Worm (Caenorhabditis elegans) whole organism, L4 larva: ENCODE results near the gene F59A6.13.

Experiments
- F44E2.7 ChIP-seq: fragments of 200-800 bp; sonication (Bioruptor generic); IDR thresholded peaks from 2 replicates; pipeline ENCODE4 v2.1.2; 2022; ENCODE audit warnings: missing genetic modification characterization, missing compliant biosample characterization
- T26A8.4 ChIP-seq: fragments of 200-800 bp; sonication (Bioruptor generic); IDR thresholded peaks from 2 replicates; pipeline ENCODE4 v1.3.6; 2022; ENCODE audit warnings: missing genetic modification characterization, missing compliant biosample characterization
- aha-1 ChIP-seq: fragments of 150-350 bp; peaks from one replicate; lab custom pipeline; 2014; ENCODE audit warnings: missing biosample characterization, missing genetic modification characterization
- aly-2 ChIP-seq: sonication (generic microtip); optimal IDR thresholded peaks from 2 replicates; lab custom pipeline; 2018; ENCODE audit warnings: missing biosample characterization, missing genetic modification characterization
- arid-1 ChIP-seq: fragments of 200-800 bp; sonication (Bioruptor generic); conservative IDR thresholded peaks from 2 replicates; pipeline ENCODE4 v1.3.6; 2022; ENCODE audit warnings: missing genetic modification reagents, missing genetic modification characterization, missing compliant biosample characterization
- ceh-20 ChIP-seq: fragments of 200-800 bp; sonication (Bioruptor generic); IDR thresholded peaks from 2 replicates; pipeline ENCODE4 v1.3.6; 2022; ENCODE audit warnings: missing genetic modification reagents, missing genetic modification characterization, missing compliant biosample characterization
- ceh-28 ChIP-seq: fragments of 150-350 bp; optimal IDR thresholded peaks from 2 replicates; lab custom pipeline; 2014; ENCODE audit warnings: missing biosample characterization, missing genetic modification reagents, missing genetic modification characterization
- daf-16 ChIP-seq, 3 experiments: sonication (generic microtip); optimal IDR thresholded peaks; 2 replicates each; lab custom pipeline; 2016 to 2017; ENCODE audit warnings: missing genetic modification characterization in 3 of 3, missing genetic modification reagents in 3 of 3, mild to moderate bottlenecking in 2 of 3, missing compliant biosample characterization in 2 of 3, missing biosample characterization in 1 of 3, moderate library complexity in 1 of 3
- daf-8 ChIP-seq: fragments of 200-800 bp; sonication (Bioruptor generic); IDR thresholded peaks from 2 replicates; pipeline ENCODE4 v1.3.6; 2022; ENCODE audit warnings: missing genetic modification characterization, missing compliant biosample characterization
- dmd-6 ChIP-seq: fragments of 200-800 bp; sonication (Bioruptor generic); IDR thresholded peaks from 2 replicates; pipeline ENCODE4 v1.3.6; 2022; ENCODE audit warnings: missing genetic modification reagents, missing genetic modification characterization, missing compliant biosample characterization
- dve-1 ChIP-seq: sonication (generic microtip); optimal IDR thresholded peaks from 2 replicates; lab custom pipeline; 2017; ENCODE audit warnings: antibody characterized with exemption, mild to moderate bottlenecking, missing genetic modification characterization, missing compliant biosample characterization; ENCODE audit not compliant: insufficient read depth
- fos-1 ChIP-seq: fragments of 150-350 bp; optimal IDR thresholded peaks from 2 replicates; lab custom pipeline; 2014; ENCODE audit warnings: missing biosample characterization, missing genetic modification characterization
- hlh-30 ChIP-seq: sonication (generic microtip); optimal IDR thresholded peaks from 2 replicates; lab custom pipeline; 2017; ENCODE audit warnings: antibody characterized with exemption, mild to moderate bottlenecking, missing genetic modification characterization, missing compliant biosample characterization; ENCODE audit not compliant: insufficient read depth
- hmg-1.1 ChIP-seq: fragments of 200-800 bp; sonication (Bioruptor generic); IDR thresholded peaks from 2 replicates; pipeline ENCODE4 v1.3.6; 2022; ENCODE audit warnings: missing genetic modification reagents, missing genetic modification characterization, missing compliant biosample characterization
- jun-1 ChIP-seq: fragments of 150-350 bp; optimal IDR thresholded peaks from 2 replicates; lab custom pipeline; 2014; ENCODE audit warnings: missing biosample characterization, missing genetic modification reagents, missing genetic modification characterization
- lin-29 ChIP-seq: fragments of 200-800 bp; sonication (Bioruptor generic); IDR thresholded peaks from 2 replicates; pipeline ENCODE4 v1.3.6; 2022; ENCODE audit warnings: missing genetic modification reagents, missing genetic modification characterization, missing compliant biosample characterization
- lin-39 ChIP-seq: fragments of 150-350 bp; optimal IDR thresholded peaks from 2 replicates; lab custom pipeline; 2014; ENCODE audit warnings: missing biosample characterization, missing genetic modification reagents, missing genetic modification characterization
- mdt-29 ChIP-seq: fragments of 200-800 bp; sonication (Bioruptor generic); IDR thresholded peaks from 2 replicates; pipeline ENCODE4 v1.3.6; 2022; ENCODE audit warnings: missing genetic modification reagents, missing genetic modification characterization, missing compliant biosample characterization
- mep-1 ChIP-seq: fragments of 150-350 bp; sonication (generic microtip); optimal IDR thresholded peaks from 3 replicates; lab custom pipeline; 2014; ENCODE audit warnings: missing biosample characterization, missing genetic modification characterization
- mxl-2 ChIP-seq: fragments of 200-800 bp; sonication (Bioruptor generic); conservative IDR thresholded peaks from 2 replicates; pipeline ENCODE4 v1.3.6; 2022; ENCODE audit warnings: missing genetic modification reagents, missing genetic modification characterization, missing compliant biosample characterization
- nhr-25 ChIP-seq: sonication (generic microtip); optimal IDR thresholded peaks from 2 replicates; lab custom pipeline; 2017; ENCODE audit warnings: missing genetic modification characterization, mild to moderate bottlenecking, missing compliant biosample characterization, antibody characterized with exemption, moderate library complexity, borderline replicate concordance; ENCODE audit not compliant: insufficient read depth
- nhr-42 ChIP-seq: fragments of 200-800 bp; sonication (Bioruptor generic); IDR thresholded peaks from 2 replicates; pipeline ENCODE4 v1.3.6; 2022; ENCODE audit warnings: missing genetic modification characterization, missing compliant biosample characterization
- nhr-76 ChIP-seq: fragments of 150-350 bp; optimal IDR thresholded peaks from 2 replicates; lab custom pipeline; 2014; ENCODE audit warnings: missing biosample characterization, missing genetic modification characterization
- pha-4 ChIP-seq, 2 experiments: fragments of 150-350 bp in 1 of 2; fragments of 200-800 bp in 1 of 2; sonication (Bioruptor generic) in 1 of 2; IDR thresholded peaks in 1 of 2; optimal IDR thresholded peaks in 1 of 2; 2 replicates each; pipeline versions ENCODE4 v1.3.6 to Lab custom; 2014 to 2022; ENCODE audit warnings: missing genetic modification characterization in 2 of 2, missing genetic modification reagents in 2 of 2, missing biosample characterization in 1 of 2, missing compliant biosample characterization in 1 of 2
- pqm-1 ChIP-seq: sonication (generic microtip); optimal IDR thresholded peaks from 2 replicates; lab custom pipeline; 2017; ENCODE audit warnings: missing biosample characterization, missing genetic modification characterization
- rbr-2 ChIP-seq: sonication (generic microtip); optimal IDR thresholded peaks from 2 replicates; lab custom pipeline; 2016; ENCODE audit warnings: missing genotype, missing genetic modification characterization, missing compliant biosample characterization
- saeg-2 ChIP-seq: fragments of 200-800 bp; sonication (Bioruptor generic); IDR thresholded peaks from 2 replicates; pipeline ENCODE4 v1.3.6; 2022; ENCODE audit warnings: missing genetic modification reagents, missing genetic modification characterization, missing compliant biosample characterization
- snpc-1.2 ChIP-seq: fragments of 200-800 bp; sonication (Bioruptor generic); IDR thresholded peaks from 2 replicates; pipeline ENCODE4 v1.3.6; 2022; ENCODE audit warnings: missing genetic modification reagents, missing genetic modification characterization, missing compliant biosample characterization
- spr-3 ChIP-seq: fragments of 200-800 bp; sonication (Bioruptor generic); optimal IDR thresholded peaks from 2 replicates; lab custom pipeline; 2018; ENCODE audit warnings: mild to moderate bottlenecking, missing genetic modification characterization, missing compliant biosample characterization
- unc-39 ChIP-seq: sonication (generic microtip); optimal IDR thresholded peaks from 2 replicates; lab custom pipeline; 2017; ENCODE audit warnings: missing biosample characterization, missing genetic modification characterization
- unc-62 ChIP-seq, 3 experiments: fragments of 150-350 bp in 1 of 3; sonication (generic microtip); optimal IDR thresholded peaks in 2 of 3; peaks in 1 of 3; 1 replicate in 1 of 3; 2 replicates in 2 of 3; lab custom pipeline; 2014 to 2017; ENCODE audit warnings: missing biosample characterization in 3 of 3, missing genetic modification characterization in 3 of 3, missing genetic modification reagents in 3 of 3, missing genotype in 1 of 3

Gene F59A6.13

DNA sequence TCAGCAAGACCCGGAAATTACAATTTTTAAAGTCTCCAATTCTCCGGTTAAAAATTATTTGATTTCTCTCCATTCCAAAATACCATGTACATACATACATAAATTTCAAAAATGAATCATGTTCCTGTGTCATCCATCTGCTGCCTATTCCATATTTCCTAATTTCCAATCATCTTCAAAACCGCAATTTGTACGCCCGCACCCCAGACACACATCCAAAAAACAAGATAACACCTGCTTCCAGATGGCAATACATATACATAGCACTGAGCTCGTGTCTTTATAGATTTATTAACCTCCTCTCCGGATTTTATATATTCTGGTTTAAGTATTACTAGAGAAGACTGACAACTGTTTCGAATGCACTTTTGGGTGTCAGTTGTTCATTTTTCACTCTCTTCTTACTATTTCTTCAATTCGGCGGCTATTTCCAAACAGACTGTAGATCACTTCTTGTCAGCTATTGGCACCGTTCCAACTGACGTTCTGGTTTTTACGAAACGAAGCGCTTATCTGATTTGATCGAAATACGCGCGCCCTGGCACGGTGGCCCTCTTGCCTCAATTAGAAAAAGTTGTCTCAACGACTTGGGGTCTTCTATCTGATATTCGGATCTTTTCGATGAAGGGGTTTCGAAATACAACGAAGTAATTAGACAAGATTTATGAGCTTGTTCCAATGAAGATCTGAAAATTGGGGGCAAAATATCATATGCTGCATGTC, 40.8 kb upstream of the F59A6.13 start:
- TF ChIP-seq mep-1 (tag; lab: Kevin White, UChicago) (no peak), aha-1 (tag; lab: Kevin White, UChicago) (peak; percentile 40)
- TF ChIP-seq, all 104 proteins: peak for 1

DNA sequence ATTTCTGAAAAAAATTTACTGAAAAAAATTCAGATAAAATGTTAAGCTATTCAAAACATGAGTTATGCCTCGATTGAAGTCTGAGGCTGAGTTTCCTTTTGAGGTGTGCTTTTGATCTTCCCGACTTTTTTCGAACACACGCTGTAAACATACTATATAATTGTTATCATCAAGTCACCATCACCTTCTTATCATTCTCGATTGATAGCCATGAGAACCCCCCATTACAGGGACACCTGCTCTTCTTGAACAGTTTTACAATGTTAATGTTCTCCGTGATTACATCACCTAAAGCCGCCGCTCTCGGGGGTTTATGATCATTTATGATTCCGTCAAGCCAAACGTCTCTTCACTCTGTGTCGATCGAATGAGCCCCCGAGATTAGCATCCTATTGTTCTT, 38.5 kb upstream of the F59A6.13 start:
- TF ChIP-seq aly-2 (tag; lab: Kevin White, UChicago) (no peak), pqm-1 (tag; lab: Kevin White, UChicago) (peak; percentile 15), unc-39 (tag; lab: Kevin White, UChicago) (no peak), daf-16 (GFP tag; optimal IDR thresholded peaks at IDR 0.05; lab: Kevin White, UChicago) (no peak), daf-16 (tag; optimal IDR thresholded peaks at IDR 0.05; lab: Kevin White, UChicago) (peak; percentile 45)

DNA sequence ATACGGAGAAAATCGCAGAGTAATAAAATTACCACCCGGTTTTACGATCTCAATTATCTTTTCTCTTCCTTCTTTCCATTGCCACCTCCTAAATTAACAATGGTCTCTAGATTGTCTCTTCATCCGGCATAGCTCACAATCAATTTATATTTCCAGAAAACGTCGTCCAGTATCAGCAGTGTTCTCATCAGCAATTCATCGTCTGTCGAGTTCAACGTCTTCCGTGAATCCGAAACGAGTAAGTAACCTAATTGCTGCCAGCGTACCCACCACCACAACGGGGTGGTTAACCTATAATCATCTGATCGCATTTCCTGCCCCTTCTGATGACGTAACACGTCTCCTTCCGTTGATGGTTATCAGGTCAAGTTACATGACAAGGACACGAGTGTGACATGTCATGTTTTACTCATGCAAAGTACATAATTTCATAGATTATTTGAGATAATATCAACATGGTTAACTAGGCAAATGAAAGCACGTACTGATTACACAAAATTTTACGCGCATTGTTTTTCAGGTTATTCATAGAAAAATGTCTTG, 36.6 kb upstream of the F59A6.13 start:
- TF ChIP-seq hmg-1.1 (GFP tag; lab: Robert Waterston, UW) (no peak), T26A8.4 (GFP tag; lab: Robert Waterston, UW) (no peak), fos-1 (tag; lab: Kevin White, UChicago) (no peak), rbr-2 (tag; lab: Kevin White, UChicago) (no peak), dmd-6 (GFP tag; lab: Robert Waterston, UW) (peak; percentile 29; the same call in 1 of the 2 replicates), dve-1 (tag; lab: Kevin White, UChicago) (no peak), unc-62 (GFP tag; optimal IDR thresholded peaks at IDR 0.05 in 1 of 2; lab: Kevin White, UChicago) (peak in 1 of 2 experiments; percentile 95), unc-62 (tag; optimal IDR thresholded peaks at IDR 0.05; lab: Kevin White, UChicago) (no peak), snpc-1.2 (GFP tag; lab: Robert Waterston, UW) (no peak), nhr-25 (tag; lab: Kevin White, UChicago) (no peak), lin-39 (tag; lab: Kevin White, UChicago) (no peak), saeg-2 (GFP tag; lab: Robert Waterston, UW) (no peak), pha-4 (GFP tag; IDR thresholded peaks at IDR 0.05; lab: Robert Waterston, UW) (no peak), pha-4 (tag; optimal IDR thresholded peaks at IDR 0.05; lab: Kevin White, UChicago) (no peak), nhr-42 (no peak), nhr-76 (tag; lab: Kevin White, UChicago) (no peak), ceh-28 (tag; lab: Kevin White, UChicago) (no peak), F44E2.7 (GFP tag; lab: Robert Waterston, UW) (no peak), lin-29 (GFP tag; lab: Robert Waterston, UW) (no peak), jun-1 (tag; lab: Kevin White, UChicago) (no peak), mdt-29 (no peak), ceh-20 (no peak), daf-8 (GFP tag; lab: Robert Waterston, UW) (no peak), unc-39 (tag; lab: Kevin White, UChicago) (no peak), hlh-30 (tag; lab: Kevin White, UChicago) (peak; percentile 63), spr-3 (GFP tag; lab: Kevin White, UChicago) (no peak)

DNA sequence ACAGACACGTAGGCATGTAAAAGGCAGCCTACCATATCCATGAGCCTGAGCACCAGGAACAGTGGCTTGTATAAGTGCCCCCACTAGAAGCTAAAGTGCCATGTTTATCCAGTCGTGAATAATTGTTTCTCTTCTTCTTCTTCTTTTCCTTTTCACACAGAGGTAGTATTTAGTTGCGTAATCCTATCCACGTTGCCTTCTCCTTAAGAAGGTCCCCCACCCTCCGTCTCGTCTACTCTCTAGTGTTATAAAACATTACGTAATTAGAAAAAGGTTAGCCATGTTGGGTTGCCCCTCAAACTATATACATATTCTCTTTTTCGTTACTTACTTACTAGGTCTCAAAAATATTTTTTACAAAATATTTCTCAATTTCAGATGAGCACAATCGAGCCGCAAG, 35.9 kb upstream of the F59A6.13 start:
- no peak for TF ChIP-seq arid-1 (GFP tag; lab: Robert Waterston, UW)
- no peak for TF ChIP-seq aly-2 (tag; lab: Kevin White, UChicago)
- TF ChIP-seq mxl-2 (GFP tag; lab: Robert Waterston, UW) = no peak
- TF ChIP-seq dve-1 (tag; lab: Kevin White, UChicago) = no peak
- TF ChIP-seq, all 104 proteins: peak for 0
